Fruit fly (Drosophila melanogaster) whole organism, pupa: ENCODE results near the gene CG6028.
A peak's percentile ranks its signal among the peaks of the same experiment; 100 is the strongest.

Experiments used
- CG10348 ChIP-seq: fragments of 200-800 bp; sonication (Bioruptor generic); IDR thresholded peaks from 2 replicates; pipeline ENCODE4 v1.3.6; 2022; ENCODE audit warnings: missing biosample characterization, missing genetic modification characterization
- CG12605 ChIP-seq: fragments of 200-800 bp; sonication (Bioruptor generic); IDR thresholded peaks from 2 replicates; pipeline ENCODE4 v1.3.6; 2022; ENCODE audit warnings: missing biosample characterization, missing genetic modification characterization
- CG13204 ChIP-seq: fragments of 200-800 bp; sonication (Bioruptor generic); optimal IDR thresholded peaks from 2 replicates; lab custom pipeline; 2018; ENCODE audit warnings: missing biosample characterization, mild to moderate bottlenecking, missing genetic modification characterization, moderate library complexity
- CG14655 ChIP-seq: fragments of 200-800 bp; sonication (Bioruptor generic); optimal IDR thresholded peaks from 3 replicates; lab custom pipeline; 2017; ENCODE audit warnings: mild to moderate bottlenecking, missing biosample characterization, missing genetic modification reagents, missing genetic modification characterization
- CG15710 ChIP-seq: fragments of 200-800 bp; sonication (Bioruptor generic); optimal IDR thresholded peaks from 2 replicates; lab custom pipeline; 2018; ENCODE audit warnings: missing biosample characterization, mild to moderate bottlenecking, missing genetic modification characterization, moderate library complexity
- CG17806 ChIP-seq: fragments of 200-800 bp; sonication (Bioruptor generic); optimal IDR thresholded peaks from 2 replicates; lab custom pipeline; 2018; ENCODE audit warnings: missing biosample characterization, mild to moderate bottlenecking, missing genetic modification characterization, moderate library complexity
- CG32121 ChIP-seq: fragments of 200-800 bp; sonication (Bioruptor generic); IDR thresholded peaks from 2 replicates; pipeline ENCODE4 v1.3.6; 2022; ENCODE audit warnings: missing biosample characterization, missing genetic modification characterization
- CG34367 ChIP-seq: fragments of 200-800 bp; sonication (Bioruptor generic); optimal IDR thresholded peaks from 2 replicates; lab custom pipeline; 2018; ENCODE audit warnings: missing biosample characterization, mild to moderate bottlenecking, missing genetic modification characterization
- CG4496 ChIP-seq: fragments of 200-800 bp; sonication (Bioruptor generic); IDR thresholded peaks from 3 replicates; pipeline ENCODE4 v1.3.6; 2022; ENCODE audit warnings: missing biosample characterization, missing genetic modification characterization
- CG8159 ChIP-seq: fragments of 200-800 bp; sonication (Bioruptor generic); optimal IDR thresholded peaks from 3 replicates; lab custom pipeline; 2018; ENCODE audit warnings: missing biosample characterization, mild to moderate bottlenecking, missing genetic modification characterization, moderate library complexity
- CG8301 ChIP-seq: fragments of 200-800 bp; sonication (Bioruptor generic); optimal IDR thresholded peaks from 2 replicates; lab custom pipeline; 2018; ENCODE audit warnings: missing biosample characterization, mild to moderate bottlenecking, missing genetic modification characterization
- CG9948 ChIP-seq: fragments of 200-800 bp; sonication (Bioruptor generic); optimal IDR thresholded peaks from 2 replicates; lab custom pipeline; 2018; ENCODE audit warnings: missing biosample characterization, mild to moderate bottlenecking, missing genetic modification characterization, moderate library complexity
- D1 ChIP-seq: fragments of 200-800 bp; sonication (Bioruptor generic); optimal IDR thresholded peaks from 2 replicates; lab custom pipeline; 2018; ENCODE audit warnings: missing biosample characterization, mild to moderate bottlenecking, missing genetic modification characterization, moderate library complexity
- EcR ChIP-seq: fragments of 200-800 bp; sonication (Bioruptor generic); optimal IDR thresholded peaks from 3 replicates; lab custom pipeline; 2019; ENCODE audit warnings: missing biosample characterization, missing genetic modification characterization, mild to moderate bottlenecking, moderate library complexity, missing genetic modification reagents
- Ets98B ChIP-seq: fragments of 200-800 bp; sonication (Bioruptor generic); IDR thresholded peaks from 2 replicates; pipeline ENCODE4 v1.3.6; 2022; ENCODE audit warnings: missing biosample characterization, missing genetic modification characterization
- Pif1A ChIP-seq: fragments of 200-800 bp; sonication (Bioruptor generic); optimal IDR thresholded peaks from 3 replicates; lab custom pipeline; 2016; ENCODE audit warnings: missing biosample characterization, missing genetic modification characterization
- Pif1B ChIP-seq: fragments of 200-800 bp; sonication (Bioruptor generic); optimal IDR thresholded peaks from 3 replicates; lab custom pipeline; 2016; ENCODE audit warnings: missing biosample characterization, missing genetic modification characterization
- Snoo ChIP-seq: fragments of 200-800 bp; sonication (Bioruptor generic); optimal IDR thresholded peaks from 3 replicates; lab custom pipeline; 2017; ENCODE audit warnings: missing biosample characterization, mild to moderate bottlenecking, missing genetic modification characterization, inconsistent platforms
- fd96Ca ChIP-seq: fragments of 200-800 bp; sonication (Bioruptor generic); IDR thresholded peaks from 3 replicates; pipeline ENCODE4 v1.3.6; 2022; ENCODE audit warnings: missing biosample characterization, missing genetic modification characterization
- gl ChIP-seq: fragments of 200-800 bp; sonication (Bioruptor generic); optimal IDR thresholded peaks from 2 replicates; lab custom pipeline; 2018; ENCODE audit warnings: missing biosample characterization, mild to moderate bottlenecking, missing genetic modification characterization
- rn ChIP-seq: fragments of 200-800 bp; sonication (Bioruptor generic); IDR thresholded peaks from 2 replicates; pipeline ENCODE4 v1.3.6; 2022; ENCODE audit warnings: missing biosample characterization, missing genetic modification characterization

Gene CG6028

DNA sequence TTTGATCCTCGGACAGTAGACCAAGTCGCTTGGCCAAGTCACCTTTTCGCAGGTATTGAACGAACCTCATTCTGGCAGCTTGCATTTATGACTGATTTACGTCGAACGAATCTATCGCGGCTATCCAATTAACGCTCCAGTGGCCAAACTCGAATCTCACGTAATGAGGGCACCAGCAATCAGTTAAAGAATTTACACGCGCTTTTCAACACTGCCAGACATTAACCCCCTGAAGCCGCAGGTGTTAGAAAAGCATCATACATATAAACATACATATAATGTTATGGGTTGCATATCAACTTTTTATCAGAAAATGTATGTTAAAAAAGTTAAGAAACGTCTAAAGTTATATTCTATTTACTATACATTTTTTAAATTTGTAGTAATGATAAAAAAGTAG is at the start of gene CG6028:
TSS of gene CG6028 (minus strand) at position 187 of the 400 bp plus-strand sequence.
- TF ChIP-seq CG4496 (GFP tag; lab: Robert Waterston, UW) (peak; percentile 40; the same call in 1 of the 3 replicates), fd96Ca (no peak), CG17806 (peak; percentile 6), Ets98B (GFP tag; lab: Robert Waterston, UW) (peak; percentile 28; the same call in 1 of the 2 replicates), Snoo (peak; percentile 14)

DNA sequence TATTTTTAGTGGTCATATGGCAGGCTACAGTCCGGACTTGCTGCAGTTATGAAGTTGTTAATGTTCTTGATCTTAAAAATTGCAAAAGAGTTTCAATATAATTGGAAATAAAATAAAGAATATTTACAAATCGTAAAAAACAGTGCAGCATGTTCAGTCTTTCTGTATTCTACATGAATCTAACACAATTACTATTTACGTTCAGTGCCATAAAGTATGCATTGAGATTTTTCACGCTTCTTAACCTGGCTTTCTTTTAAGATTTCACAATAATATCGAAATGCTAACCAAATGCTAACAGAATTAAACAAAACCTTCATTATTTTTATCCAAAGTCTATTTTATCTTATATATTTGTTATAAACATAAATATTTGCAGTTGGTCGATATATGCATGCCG is 47.2 kb upstream of the CG6028 start:
- TF ChIP-seq Pif1B (no peak), CG13204 (GFP tag; lab: Kevin White, UChicago) (no peak)

dm6 chr3R:22071628-22072027 is 46.3 kb upstream of the CG6028 start:
- no peak for TF ChIP-seq Snoo
- no peak for TF ChIP-seq Ets98B (GFP tag; lab: Robert Waterston, UW)

DNA sequence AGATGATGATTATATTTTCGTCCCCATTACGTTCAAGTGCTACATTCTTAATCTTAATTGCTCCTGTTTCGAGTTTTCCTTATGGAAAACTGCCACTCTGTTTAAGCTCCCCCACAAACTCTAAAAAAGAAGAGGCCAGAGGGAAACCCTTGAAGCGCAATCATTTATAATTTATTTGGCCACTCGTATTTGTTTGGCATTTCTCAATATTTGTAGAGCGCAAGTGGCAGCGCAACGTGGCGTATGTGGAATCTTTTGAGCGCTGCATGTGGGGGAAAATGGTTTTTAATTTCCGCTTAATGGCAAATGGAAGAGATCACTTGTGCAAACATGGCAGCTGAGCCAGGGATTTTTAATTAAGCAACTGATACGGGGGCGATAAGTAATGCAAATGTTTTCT is 41.9 kb upstream of the CG6028 start:
- TF ChIP-seq gl (no peak), CG12605 (no peak), Pif1B (no peak), CG8301 (tag; lab: Kevin White, UChicago) (no peak), Snoo (no peak), Ets98B (GFP tag; lab: Robert Waterston, UW) (no peak)

DNA sequence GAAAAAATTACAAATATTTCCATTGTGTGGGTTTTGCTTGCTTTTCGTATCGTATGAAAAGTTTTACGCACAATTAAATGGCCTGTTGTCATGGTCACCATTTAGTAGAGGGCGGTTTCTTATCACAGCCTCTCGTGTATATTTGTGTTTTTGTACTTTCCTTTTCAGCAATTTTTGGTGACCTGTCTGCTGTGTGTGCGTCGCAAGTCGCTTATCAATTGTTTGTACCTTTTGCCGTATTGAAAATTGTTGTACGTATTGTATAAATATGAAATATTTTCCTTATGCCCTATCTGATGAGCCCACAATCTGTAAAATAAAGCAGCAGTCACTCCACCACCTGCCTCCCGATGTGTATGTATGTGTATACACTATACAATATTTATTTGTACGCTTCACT is 41.1 kb upstream of the CG6028 start:
- TF ChIP-seq CG10348 (GFP tag; lab: Robert Waterston, UW) (no peak), Pif1B (peak; percentile 20), Snoo (no peak)

DNA sequence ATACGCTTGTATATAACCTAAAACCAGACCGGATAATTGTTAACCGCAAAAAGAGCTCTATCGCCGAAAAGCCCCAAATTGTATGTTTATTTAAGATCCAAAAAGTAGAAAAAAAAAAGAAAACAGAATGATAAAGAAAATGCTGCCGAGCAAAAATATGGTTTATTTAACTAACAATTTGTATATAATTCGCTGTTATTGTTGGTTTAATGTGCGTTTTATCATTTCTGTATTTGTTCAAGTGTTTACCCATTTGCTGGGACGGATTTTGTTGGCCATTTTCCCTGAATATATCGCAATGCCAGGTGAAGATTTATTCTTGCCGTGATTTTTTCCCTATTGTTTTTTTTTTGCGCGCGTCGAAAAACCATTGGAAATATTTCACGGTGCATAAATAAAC is 31.8 kb upstream of the CG6028 start:
- no peak for TF ChIP-seq CG8159 (tag; lab: Kevin White, UChicago)
- no peak for TF ChIP-seq CG15710
- no peak for TF ChIP-seq gl
- no peak for TF ChIP-seq Snoo
- no peak for TF ChIP-seq CG17806

DNA sequence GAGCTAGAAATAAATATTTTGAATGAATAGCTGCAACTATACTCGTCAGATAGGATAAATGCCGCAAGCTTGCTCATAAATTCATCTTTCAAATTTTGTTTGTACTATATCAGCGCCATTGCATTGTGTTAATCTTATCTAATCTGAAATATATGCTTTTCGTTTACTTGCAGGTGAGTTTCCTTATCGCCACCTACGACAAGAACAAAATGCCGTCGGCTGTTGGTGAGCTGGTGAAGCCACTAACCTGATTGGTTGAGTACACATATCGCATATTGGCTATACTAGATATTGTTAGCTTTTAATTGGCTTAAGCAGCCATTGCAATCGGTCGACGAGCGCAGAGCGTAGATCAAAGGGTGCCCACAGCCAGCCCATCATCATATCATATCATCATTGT is 28.4 kb upstream of the CG6028 start:
- no peak for TF ChIP-seq EcR (GFP tag; lab: Kevin White, UChicago)
- TF ChIP-seq Ets98B (GFP tag; lab: Robert Waterston, UW) = no peak

- no peak for TF ChIP-seq Ets98B (GFP tag; lab: Robert Waterston, UW)
- TF ChIP-seq CG4496 (GFP tag; lab: Robert Waterston, UW) = no peak
- no peak for TF ChIP-seq Pif1A (GFP tag; lab: Kevin White, UChicago)
- no peak for TF ChIP-seq CG34367 (tag; lab: Kevin White, UChicago)
- no peak for TF ChIP-seq CG15710
- TF ChIP-seq fd96Ca = no peak
- no peak for TF ChIP-seq CG14655
- TF ChIP-seq CG32121 = no peak
- TF ChIP-seq CG8301 (tag; lab: Kevin White, UChicago) = no peak
- TF ChIP-seq EcR (GFP tag; lab: Kevin White, UChicago) = no peak
- no peak for TF ChIP-seq rn
- TF ChIP-seq Pif1B = no peak
- no peak for TF ChIP-seq CG17806
- TF ChIP-seq CG8159 (tag; lab: Kevin White, UChicago) = no peak
- no peak for TF ChIP-seq CG12605
- TF ChIP-seq D1 (tag; lab: Kevin White, UChicago) = no peak
- TF ChIP-seq gl = no peak
- TF ChIP-seq CG9948 (tag; lab: Kevin White, UChicago) = no peak
Observed at dm6 chr3R:22053202-22053601, 27.9 kb upstream of the CG6028 start.

- TF ChIP-seq CG13204 (GFP tag; lab: Kevin White, UChicago) (no peak), CG4496 (GFP tag; lab: Robert Waterston, UW) (no peak), D1 (tag; lab: Kevin White, UChicago) (no peak), fd96Ca (no peak)
- TF ChIP-seq, all 21 proteins: peak for 0
Observed at dm6 chr3R:22052235-22052634, 26.9 kb upstream of the CG6028 start.
